Worm (Caenorhabditis elegans) whole organism, L2 larva: Measurements from ENCODE around the gene vit-4.

Experiments
- ceh-16 ChIP-seq: fragments of 150-350 bp; optimal IDR thresholded peaks from 2 replicates; lab custom pipeline; 2014; ENCODE audit warnings: missing biosample characterization, missing genetic modification characterization
- nhr-25 ChIP-seq: fragments of 150-350 bp; sonication (generic microtip); optimal IDR thresholded peaks from 3 replicates; lab custom pipeline; 2014; ENCODE audit warnings: missing biosample characterization, missing genetic modification characterization
- snpc-4 ChIP-seq: fragments of 150-350 bp; optimal IDR thresholded peaks from 2 replicates; lab custom pipeline; 2014; ENCODE audit warnings: missing biosample characterization, missing genetic modification characterization
- unc-62 ChIP-seq: fragments of 150-350 bp; optimal IDR thresholded peaks from 2 replicates; lab custom pipeline; 2014; ENCODE audit warnings: missing biosample characterization, missing genetic modification reagents, missing genetic modification characterization
- zag-1 ChIP-seq: fragments of 150-350 bp; optimal IDR thresholded peaks from 2 replicates; lab custom pipeline; 2014; ENCODE audit warnings: missing biosample characterization, missing genetic modification characterization

DNA sequence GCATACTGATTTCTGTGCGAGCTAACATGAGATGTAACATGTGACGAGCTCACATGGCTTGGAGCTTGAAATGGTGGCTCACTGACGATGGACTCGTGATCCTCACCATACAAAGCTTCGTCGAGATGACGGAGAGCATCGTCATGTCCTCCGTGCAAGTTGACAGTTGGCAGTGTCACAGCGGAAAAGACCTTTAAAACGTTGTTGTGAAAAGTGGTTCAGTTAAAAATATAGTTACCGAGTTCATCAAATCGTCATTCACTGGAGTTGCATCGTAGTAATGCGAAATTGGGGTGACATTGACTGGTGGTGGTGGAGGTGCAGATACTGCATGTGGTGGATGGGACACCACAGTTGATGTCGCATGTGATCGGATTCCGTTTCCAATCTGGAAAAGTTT, 46.7 kb upstream of the vit-4 start:
- no peak for TF ChIP-seq zag-1 (tag; lab: Kevin White, UChicago)
- no peak for TF ChIP-seq ceh-16 (tag; lab: Kevin White, UChicago)
- no peak for TF ChIP-seq snpc-4
- TF ChIP-seq nhr-25 (tag; lab: Kevin White, UChicago) = no peak
- no peak for TF ChIP-seq unc-62
